Worm (Caenorhabditis elegans): ENCODE results near the gene fbxb-114.
"Not testable (repeated sequence)": the region's sequence is repeated elsewhere in the genome, so short reads cannot be mapped to it uniquely, and the experiment has no call there.

Gene fbxb-114

DNA sequence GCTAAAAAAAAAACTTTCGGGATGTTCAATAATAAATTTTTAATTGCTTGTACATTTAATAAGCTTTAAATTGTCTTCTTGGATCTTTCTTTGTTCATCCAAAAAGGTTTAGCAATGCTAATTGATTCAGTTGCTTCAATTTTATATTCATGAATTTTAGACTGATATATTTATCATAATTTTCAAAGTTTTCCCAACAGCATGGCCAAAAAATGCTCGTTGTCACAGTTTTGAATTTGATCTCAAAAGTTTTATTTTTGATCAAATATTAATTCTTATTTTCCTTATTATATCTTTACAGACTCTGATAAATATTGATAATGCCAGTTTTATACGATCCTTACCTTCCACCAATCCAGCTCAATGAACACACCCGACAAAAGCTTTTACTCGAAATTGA lies at the start of gene fbxb-114:
fbxb-114 (plus strand) TSS at position 301 of the 400 bp plus-strand sequence.
- no peak for TF ChIP-seq W03F9.2 (tag; optimal IDR thresholded peaks at IDR 0.05)
- TF ChIP-seq dao-5 (tag; optimal IDR thresholded peaks at IDR 0.05): no peak
- no peak for TF ChIP-seq him-1 (tag; optimal IDR thresholded peaks at IDR 0.05)

ce11 chrX:16872446-16872962 lies 49.1 kb upstream of the fbxb-114 start, which contains the start of gene T20F7.1:
Gene T20F7.1, plus strand, starts transcription at chrX:16872912.
- TF ChIP-seq W03F9.2 (tag; optimal IDR thresholded peaks at IDR 0.05) (no peak), him-1 (tag; optimal IDR thresholded peaks at IDR 0.05) (no peak), dao-5 (tag; optimal IDR thresholded peaks at IDR 0.05) (no peak)

ce11 chrX:16880426-16880825 lies 41.2 kb upstream of the fbxb-114 start, which contains the start of gene acs-9:
Gene acs-9, minus strand, starts transcription at chrX:16880526.
- TF ChIP-seq W03F9.2 (tag; optimal IDR thresholded peaks at IDR 0.05): no peak
- TF ChIP-seq him-1 (tag; optimal IDR thresholded peaks at IDR 0.05): no peak
- TF ChIP-seq dao-5 (tag; optimal IDR thresholded peaks at IDR 0.05): no peak

DNA sequence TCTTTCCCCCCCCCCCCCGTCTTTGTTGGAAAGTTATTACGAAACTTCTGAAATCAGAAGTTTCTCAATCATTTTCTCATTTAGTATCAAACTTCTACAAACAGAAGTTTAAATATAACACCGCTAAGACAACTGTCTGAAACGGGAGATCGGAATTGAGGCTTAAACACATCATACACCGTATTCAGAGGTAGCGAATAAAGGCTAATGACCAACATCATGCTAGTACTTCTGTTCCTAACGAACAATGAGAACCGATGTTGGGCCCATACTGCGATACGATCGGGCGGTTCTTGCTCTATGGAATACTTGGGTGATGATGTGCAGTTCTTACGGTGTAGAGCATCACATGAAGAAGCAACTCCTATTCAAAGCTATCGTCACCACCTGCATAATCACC lies 38.2 kb upstream of the fbxb-114 start, which contains the start of gene Y13C8A.1:
Y13C8A.1 (plus strand) TSS at position 301 of the 400 bp plus-strand sequence.
- not testable (repeated sequence) for TF ChIP-seq dao-5, W03F9.2, him-1 (tag; optimal IDR thresholded peaks at IDR 0.05)

DNA sequence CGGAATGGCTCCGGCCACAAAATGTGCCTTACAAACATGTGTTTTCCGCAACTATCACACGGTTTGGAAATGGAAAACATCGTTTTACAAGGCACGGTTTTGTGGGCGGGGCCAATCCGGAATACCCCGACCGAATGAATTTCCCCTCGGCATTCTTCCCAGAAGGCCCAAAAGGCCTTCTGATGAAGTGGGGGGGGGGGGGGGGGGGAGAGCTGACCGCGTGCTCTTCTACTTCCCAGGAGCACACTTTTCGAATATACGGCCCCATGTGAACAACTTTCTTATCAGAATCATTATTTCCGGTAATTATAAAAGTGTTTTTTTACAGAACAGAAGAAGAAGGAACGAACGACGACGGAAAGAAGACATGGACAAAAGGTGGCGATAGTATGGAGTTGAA lies 37.6 kb upstream of the fbxb-114 start:
- TF ChIP-seq him-1 (tag; optimal IDR thresholded peaks at IDR 0.05) (no peak), dao-5 (tag; optimal IDR thresholded peaks at IDR 0.05) (no peak), W03F9.2 (tag; optimal IDR thresholded peaks at IDR 0.05) (no peak)

- no peak for TF ChIP-seq W03F9.2 (tag; optimal IDR thresholded peaks at IDR 0.05)
- no peak for TF ChIP-seq dao-5 (tag; optimal IDR thresholded peaks at IDR 0.05)
- TF ChIP-seq him-1 (tag; optimal IDR thresholded peaks at IDR 0.05): no peak
These were observed 29.9 kb upstream of the fbxb-114 start, which contains the start of gene F39F10.3 for ce11 chrX:16891683-16892082. Gene F39F10.3, plus strand, starts transcription at chrX:16891983.

- TF ChIP-seq him-1 (tag; optimal IDR thresholded peaks at IDR 0.05): no peak
- TF ChIP-seq dao-5 (tag; optimal IDR thresholded peaks at IDR 0.05): no peak
- no peak for TF ChIP-seq W03F9.2 (tag; optimal IDR thresholded peaks at IDR 0.05)
These were observed 27.9 kb upstream of the fbxb-114 start for ce11 chrX:16893767-16894166.

DNA sequence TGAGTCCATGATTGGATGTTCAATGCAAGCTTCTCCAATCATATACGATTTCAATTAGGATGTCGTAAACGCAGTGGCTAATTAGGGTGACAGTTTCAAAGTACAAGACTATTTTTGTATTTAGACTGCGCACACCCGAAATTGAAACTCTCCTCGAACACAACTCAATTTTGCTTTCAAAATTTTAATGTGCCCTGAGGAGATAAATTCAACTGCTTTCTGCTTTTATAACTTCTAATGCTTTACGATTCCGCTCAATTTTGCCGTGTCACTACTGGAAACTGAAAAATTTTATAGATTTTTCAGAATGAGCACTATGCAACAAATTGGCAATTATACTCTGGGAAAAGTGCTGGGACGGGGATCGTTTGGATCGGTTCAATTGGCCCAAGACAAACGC lies 27.1 kb upstream of the fbxb-114 start, which contains the start of gene F39F10.2:
F39F10.2 (plus strand) TSS at position 301 of the 400 bp plus-strand sequence.
- TF ChIP-seq dao-5 (tag; optimal IDR thresholded peaks at IDR 0.05) (no peak), him-1 (tag; optimal IDR thresholded peaks at IDR 0.05) (no peak)

DNA sequence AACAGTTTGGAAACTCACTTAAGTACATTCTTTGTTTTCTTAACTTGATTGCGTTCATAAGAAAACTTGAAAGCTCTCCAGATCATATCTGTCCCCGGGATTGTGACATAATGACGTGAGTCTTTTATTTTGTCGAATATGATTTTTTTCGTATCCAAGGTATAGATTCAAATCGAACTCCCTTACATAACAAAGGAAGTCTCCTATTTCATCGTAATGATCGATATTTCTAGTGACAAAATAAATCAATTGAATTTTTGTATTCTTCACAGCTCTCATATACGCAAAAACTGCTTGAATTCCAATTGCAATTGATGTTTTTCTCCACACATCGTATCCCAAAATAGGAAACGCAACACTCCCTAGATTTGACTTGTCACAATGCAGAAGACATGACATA lies 19.0 kb upstream of the fbxb-114 start:
- no peak for TF ChIP-seq W03F9.2 (tag; optimal IDR thresholded peaks at IDR 0.05)
- no peak for TF ChIP-seq him-1 (tag; optimal IDR thresholded peaks at IDR 0.05)
- TF ChIP-seq dao-5 (tag; optimal IDR thresholded peaks at IDR 0.05): no peak

DNA sequence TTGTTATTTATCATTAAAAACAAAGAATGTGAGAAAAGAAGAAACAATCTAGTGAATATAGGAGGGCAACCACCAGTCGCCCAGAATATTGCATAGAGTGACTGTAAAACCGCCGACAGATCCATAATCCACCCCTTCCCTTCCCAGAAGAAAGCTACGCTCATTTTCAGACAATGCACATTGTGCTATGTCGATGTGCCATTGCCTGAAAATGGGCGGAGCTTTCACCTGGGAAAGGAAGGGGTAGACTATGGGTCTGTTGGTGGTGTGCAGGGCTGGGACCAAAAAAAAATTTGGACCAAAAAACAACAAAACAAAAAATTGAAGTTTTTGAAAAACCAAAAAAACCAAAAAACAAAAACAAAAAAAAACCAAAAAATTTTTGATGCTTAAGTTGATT lies 18.0 kb upstream of the fbxb-114 start, which contains the start of gene F39F10.4:
F39F10.4 (minus strand) TSS at position 101 of the 400 bp plus-strand sequence.
- no peak for TF ChIP-seq him-1 (tag; optimal IDR thresholded peaks at IDR 0.05)
- no peak for TF ChIP-seq dao-5 (tag; optimal IDR thresholded peaks at IDR 0.05)
- no peak for TF ChIP-seq W03F9.2 (tag; optimal IDR thresholded peaks at IDR 0.05)

- not testable (repeated sequence) for TF ChIP-seq dao-5, W03F9.2, him-1 (tag; optimal IDR thresholded peaks at IDR 0.05)
These were observed 8.0 kb upstream of the fbxb-114 start, which contains the start of gene F39F10.5 for ce11 chrX:16913669-16914068. Gene F39F10.5, minus strand, starts transcription at chrX:16913769.

- TF ChIP-seq dao-5 (tag; optimal IDR thresholded peaks at IDR 0.05) (no peak), him-1 (tag; optimal IDR thresholded peaks at IDR 0.05) (no peak), W03F9.2 (tag; optimal IDR thresholded peaks at IDR 0.05) (no peak)
These were observed 2.2 kb upstream of the fbxb-114 start for ce11 chrX:16919468-16919867.

DNA sequence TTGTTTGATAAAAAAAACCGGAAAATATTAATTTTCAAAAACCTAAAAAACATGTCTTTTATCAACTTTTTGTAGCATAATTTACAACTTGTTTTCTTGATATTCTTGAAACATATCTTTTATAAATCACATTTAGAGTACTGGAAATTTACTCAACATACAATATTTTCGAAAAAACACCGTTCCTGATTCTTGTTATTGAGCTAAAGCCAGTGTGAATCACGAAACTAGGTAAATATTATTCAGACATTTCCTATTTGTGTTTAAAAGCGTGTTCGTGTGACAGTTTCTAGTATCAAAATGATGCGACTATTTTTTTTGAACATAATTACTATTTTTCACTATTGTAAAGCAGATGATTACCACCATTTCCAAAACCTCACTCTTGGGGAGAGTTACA lies 2.0 kb downstream of the fbxb-114 start, which contains the start of gene C30E1.4:
C30E1.4 (plus strand) TSS at position 301 of the 400 bp plus-strand sequence.
- no peak for TF ChIP-seq W03F9.2 (tag; optimal IDR thresholded peaks at IDR 0.05)
- TF ChIP-seq him-1 (tag; optimal IDR thresholded peaks at IDR 0.05): no peak
- TF ChIP-seq dao-5 (tag; optimal IDR thresholded peaks at IDR 0.05): no peak

DNA sequence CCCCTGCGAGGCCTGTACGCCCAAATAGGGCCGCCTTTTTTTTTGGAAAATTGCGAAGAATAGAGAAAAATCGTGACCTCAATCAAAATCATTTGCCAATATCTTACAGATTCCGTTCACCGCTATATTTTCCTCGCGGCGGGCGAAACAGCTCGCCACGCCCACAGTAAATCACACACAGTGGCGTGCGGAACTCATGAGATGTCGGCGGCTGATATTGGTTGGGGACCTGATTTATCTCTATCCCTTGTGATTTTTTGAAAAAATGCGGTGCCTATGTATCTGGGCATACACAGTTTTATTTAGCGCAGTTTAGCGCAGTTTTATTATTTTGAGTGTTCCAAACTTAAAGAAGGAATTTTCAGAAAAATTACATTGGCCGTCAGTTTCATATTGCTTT lies 3.7 kb downstream of the fbxb-114 start:
- TF ChIP-seq dao-5 (tag; optimal IDR thresholded peaks at IDR 0.05): no peak
- no peak for TF ChIP-seq him-1 (tag; optimal IDR thresholded peaks at IDR 0.05)
- no peak for TF ChIP-seq W03F9.2 (tag; optimal IDR thresholded peaks at IDR 0.05)

ce11 chrX:16928087-16928486 lies 6.5 kb downstream of the fbxb-114 start:
- TF ChIP-seq dao-5 (tag; optimal IDR thresholded peaks at IDR 0.05) (no peak), him-1 (tag; optimal IDR thresholded peaks at IDR 0.05) (peak; percentile 52)

All from whole organism, L4/young adult.